Fruit fly (Drosophila melanogaster) whole organism, embryonic: ENCODE results near the gene ihog.

Experiments used
- Ada2b ChIP-seq: fragments of 200-800 bp; sonication (Bioruptor generic); IDR thresholded peaks from 2 replicates; pipeline ENCODE4 v1.3.6; 2022; ENCODE audit warnings: missing biosample characterization, missing genetic modification characterization
- Atf3 ChIP-seq: fragments of 200-800 bp; sonication (Bioruptor generic); optimal IDR thresholded peaks from 3 replicates; lab custom pipeline; 2016; ENCODE audit warnings: missing biosample characterization, missing genetic modification characterization
- Atf6 ChIP-seq: fragments of 200-800 bp; sonication (Bioruptor generic); IDR thresholded peaks from 2 replicates; pipeline ENCODE4 v1.3.6; 2022; ENCODE audit warnings: missing biosample characterization, missing genetic modification characterization
- B-H1 ChIP-seq: fragments of 200-800 bp; sonication (Bioruptor generic); IDR thresholded peaks from 3 replicates; pipeline ENCODE4 v1.3.6; 2022; ENCODE audit warnings: missing biosample characterization, missing genetic modification characterization
- Bdp1 ChIP-seq: fragments of 200-800 bp; sonication (Bioruptor generic); optimal IDR thresholded peaks from 3 replicates; lab custom pipeline; 2016; ENCODE audit warnings: missing biosample characterization, missing genetic modification characterization
- C15 ChIP-seq: fragments of 200-800 bp; sonication (Bioruptor generic); IDR thresholded peaks from 3 replicates; pipeline ENCODE4 v1.3.6; 2022; ENCODE audit warnings: missing biosample characterization, missing genetic modification characterization
- CG10274 ChIP-seq: fragments of 200-800 bp; sonication (Bioruptor generic); optimal IDR thresholded peaks from 3 replicates; lab custom pipeline; 2017; ENCODE audit warnings: missing biosample characterization, mild to moderate bottlenecking, missing genetic modification characterization
- CG10543 ChIP-seq: fragments of 200-800 bp; sonication (Bioruptor generic); optimal IDR thresholded peaks from 3 replicates; lab custom pipeline; 2017; ENCODE audit warnings: missing biosample characterization, mild to moderate bottlenecking, missing genetic modification characterization, moderate library complexity
- CG10565 ChIP-seq: fragments of 200-800 bp; sonication (Bioruptor generic); optimal IDR thresholded peaks from 3 replicates; lab custom pipeline; 2016; ENCODE audit warnings: missing biosample characterization, mild to moderate bottlenecking, missing genetic modification characterization
- CG11093 ChIP-seq: fragments of 200-800 bp; sonication (Bioruptor generic); IDR thresholded peaks from 3 replicates; pipeline ENCODE4 v1.3.6; 2022; ENCODE audit warnings: missing biosample characterization, missing genetic modification characterization
- CG11560 ChIP-seq: fragments of 200-800 bp; sonication (Bioruptor generic); IDR thresholded peaks from 3 replicates; pipeline ENCODE4 v1.3.6; 2022; ENCODE audit warnings: missing biosample characterization, missing genetic modification characterization
- CG14710 ChIP-seq: fragments of 200-800 bp; sonication (Bioruptor generic); optimal IDR thresholded peaks from 3 replicates; lab custom pipeline; 2019; ENCODE audit warnings: missing biosample characterization, mild to moderate bottlenecking, missing genetic modification characterization, moderate library complexity
- CG1602 ChIP-seq: fragments of 200-800 bp; sonication (Bioruptor generic); optimal IDR thresholded peaks from 3 replicates; lab custom pipeline; 2016; ENCODE audit warnings: missing biosample characterization, missing genetic modification characterization
- CG16813 ChIP-seq: fragments of 200-800 bp; sonication (Bioruptor generic); IDR thresholded peaks from 3 replicates; pipeline ENCODE4 v1.3.6; 2022; ENCODE audit warnings: missing biosample characterization, missing genetic modification characterization; ENCODE audit not compliant: partially characterized antibody
- CG2875 ChIP-seq: fragments of 200-800 bp; sonication (Bioruptor generic); optimal IDR thresholded peaks from 2 replicates; lab custom pipeline; 2017; ENCODE audit warnings: missing biosample characterization, mild to moderate bottlenecking, missing genetic modification characterization, missing genetic modification reagents
- CG3065 ChIP-seq: fragments of 200-800 bp; sonication (Bioruptor generic); optimal IDR thresholded peaks from 2 replicates; lab custom pipeline; 2016; ENCODE audit warnings: missing biosample characterization, missing genetic modification characterization
- CG3407 ChIP-seq: fragments of 200-800 bp; sonication (Bioruptor generic); optimal IDR thresholded peaks from 2 replicates; lab custom pipeline; 2018; ENCODE audit warnings: missing biosample characterization, mild to moderate bottlenecking, missing genetic modification characterization
- CG34422 ChIP-seq: fragments of 200-800 bp; sonication (Bioruptor generic); IDR thresholded peaks from 3 replicates; pipeline ENCODE4 v1.3.6; 2022; ENCODE audit warnings: missing biosample characterization, missing genetic modification characterization
- CG3726 ChIP-seq: fragments of 200-800 bp; sonication (Bioruptor generic); IDR thresholded peaks from 3 replicates; pipeline ENCODE4, ENCODE4 v1.3.6; 2022; ENCODE audit warnings: missing biosample characterization, missing genetic modification characterization
- CG43689 ChIP-seq: fragments of 200-800 bp; sonication (Bioruptor generic); IDR thresholded peaks from 2 replicates; pipeline ENCODE4 v1.3.6; 2022; ENCODE audit warnings: missing biosample characterization, missing genetic modification characterization
- CG5245 ChIP-seq: fragments of 200-800 bp; sonication (Bioruptor generic); optimal IDR thresholded peaks from 3 replicates; lab custom pipeline; 2016; ENCODE audit warnings: missing biosample characterization, missing genetic modification characterization
- CG5953 ChIP-seq: fragments of 200-800 bp; sonication (Bioruptor generic); IDR thresholded peaks from 2 replicates; pipeline ENCODE4 v1.3.6; 2022; ENCODE audit warnings: missing biosample characterization, missing genetic modification characterization
- CG8765 ChIP-seq: fragments of 200-800 bp; sonication (Bioruptor generic); IDR thresholded peaks from 2 replicates; pipeline ENCODE4 v1.3.6; 2022; ENCODE audit warnings: missing biosample characterization, missing genetic modification characterization
- D19A ChIP-seq: fragments of 200-800 bp; optimal IDR thresholded peaks from 3 replicates; lab custom pipeline; 2019; ENCODE audit warnings: missing biosample characterization, mild to moderate bottlenecking, missing genetic modification characterization, moderate library complexity
- HLH4C ChIP-seq: fragments of 200-800 bp; sonication (Bioruptor generic); IDR thresholded peaks from 3 replicates; pipeline ENCODE4 v1.3.6; 2022; ENCODE audit warnings: missing biosample characterization, missing genetic modification characterization; ENCODE audit not compliant: partially characterized antibody
- Hand ChIP-seq: fragments of 200-800 bp; sonication (Bioruptor generic); optimal IDR thresholded peaks from 2 replicates; lab custom pipeline; 2017; ENCODE audit warnings: mild to moderate bottlenecking, missing biosample characterization, missing genetic modification reagents, missing genetic modification characterization
- Lim3 ChIP-seq: fragments of 200-800 bp; sonication (Bioruptor generic); IDR thresholded peaks from 2 replicates; pipeline ENCODE4 v1.3.6; 2022; ENCODE audit warnings: missing biosample characterization, missing genetic modification characterization
- Oli ChIP-seq: fragments of 200-800 bp; sonication (Bioruptor generic); optimal IDR thresholded peaks from 2 replicates; lab custom pipeline; 2018; ENCODE audit warnings: missing biosample characterization, mild to moderate bottlenecking, missing genetic modification characterization, moderate library complexity
- Ravus ChIP-seq: fragments of 200-800 bp; sonication (Bioruptor generic); IDR thresholded peaks from 2 replicates; pipeline ENCODE4 v1.3.6; 2022; ENCODE audit warnings: missing biosample characterization, missing genetic modification characterization
- Side ChIP-seq: fragments of 200-800 bp; sonication (Bioruptor generic); optimal IDR thresholded peaks from 2 replicates; lab custom pipeline; 2016; ENCODE audit warnings: missing biosample characterization, missing genetic modification characterization
- Sry-β ChIP-seq: fragments of 200-800 bp; sonication (Bioruptor generic); optimal IDR thresholded peaks from 2 replicates; lab custom pipeline; 2018; ENCODE audit warnings: missing biosample characterization, mild to moderate bottlenecking, missing genetic modification characterization, moderate library complexity
- Tbp ChIP-seq: fragments of >200 bp; optimal IDR thresholded peaks from 2 replicates; lab custom pipeline; 2018; ENCODE audit warnings: missing biosample characterization, missing genetic modification characterization
- Xrp1 ChIP-seq: fragments of 200-800 bp; sonication (Bioruptor generic); IDR thresholded peaks from 2 replicates; pipeline ENCODE4 v1.3.6; 2022; ENCODE audit warnings: missing biosample characterization, missing genetic modification characterization
- bab2 ChIP-seq: fragments of 200-800 bp; sonication (Bioruptor generic); optimal IDR thresholded peaks from 2 replicates; lab custom pipeline; 2016; ENCODE audit warnings: missing biosample characterization, missing genetic modification characterization
- ci ChIP-seq: fragments of 200-800 bp; sonication (Bioruptor generic); IDR thresholded peaks from 3 replicates; pipeline ENCODE4 v1.3.6; 2022; ENCODE audit warnings: missing biosample characterization, missing genetic modification characterization
- croc ChIP-seq: fragments of 200-800 bp; sonication (Bioruptor generic); conservative IDR thresholded peaks from 3 replicates; pipeline ENCODE4 v1.3.6; 2022; ENCODE audit warnings: missing biosample characterization, missing genetic modification characterization
- danr ChIP-seq: fragments of 200-800 bp; sonication (Bioruptor generic); IDR thresholded peaks from 2 replicates; pipeline ENCODE4 v1.3.6; 2022; ENCODE audit warnings: missing biosample characterization, missing genetic modification characterization
- dpn ChIP-seq, 2 experiments: fragments of 200-800 bp; sonication (Bioruptor generic); optimal IDR thresholded peaks; 3 replicates each; lab custom pipeline; 2016; ENCODE audit warnings: missing biosample characterization in 2 of 2, missing genetic modification characterization in 2 of 2
- esg ChIP-seq: fragments of 200-800 bp; sonication (Bioruptor generic); conservative IDR thresholded peaks from 2 replicates; pipeline ENCODE4 v1.3.6; 2022; ENCODE audit warnings: missing biosample characterization, missing genetic modification characterization
- ewg ChIP-seq: fragments of 200-800 bp; sonication (Bioruptor generic); optimal IDR thresholded peaks from 3 replicates; lab custom pipeline; 2017; ENCODE audit warnings: mild to moderate bottlenecking, missing biosample characterization, missing genetic modification reagents, missing genetic modification characterization
- gro ChIP-seq: fragments of 200-800 bp; sonication (Bioruptor generic); optimal IDR thresholded peaks from 2 replicates; lab custom pipeline; 2016; ENCODE audit warnings: missing biosample characterization, missing genetic modification characterization
- h ChIP-seq: fragments of >200 bp; optimal IDR thresholded peaks from 2 replicates; lab custom pipeline; 2017
- ham ChIP-seq: fragments of 200-800 bp; sonication (Bioruptor generic); IDR thresholded peaks from 2 replicates; pipeline ENCODE4 v1.3.6; 2022; ENCODE audit warnings: missing biosample characterization, missing genetic modification characterization
- insv ChIP-seq, 2 experiments: fragments of 200-800 bp; sonication (Bioruptor generic); optimal IDR thresholded peaks; 3 replicates each; lab custom pipeline; 2016 to 2018; ENCODE audit warnings: missing biosample characterization in 2 of 2, missing genetic modification characterization in 2 of 2
- inv ChIP-seq: fragments of 200-800 bp; sonication (Bioruptor generic); IDR thresholded peaks from 2 replicates; pipeline ENCODE4 v1.3.6; 2022; ENCODE audit warnings: missing biosample characterization, missing genetic modification characterization; ENCODE audit not compliant: partially characterized antibody
- pita ChIP-seq: fragments of 200-800 bp; sonication (Bioruptor generic); optimal IDR thresholded peaks from 2 replicates; lab custom pipeline; 2017; ENCODE audit warnings: missing biosample characterization, mild to moderate bottlenecking, missing genetic modification characterization
- row ChIP-seq: fragments of 200-800 bp; sonication (Bioruptor generic); IDR thresholded peaks from 3 replicates; pipeline ENCODE4 v1.3.6; 2022; ENCODE audit warnings: missing biosample characterization, missing genetic modification characterization
- tap ChIP-seq: fragments of 200-800 bp; optimal IDR thresholded peaks from 3 replicates; lab custom pipeline; 2019; ENCODE audit warnings: missing biosample characterization, mild to moderate bottlenecking, missing genetic modification characterization, moderate library complexity
- tna ChIP-seq: fragments of 200-800 bp; sonication (Bioruptor generic); IDR thresholded peaks from 2 replicates; pipeline ENCODE4 v1.3.6; 2022; ENCODE audit warnings: missing biosample characterization, missing genetic modification characterization; ENCODE audit not compliant: partially characterized antibody
- trem ChIP-seq: fragments of 200-800 bp; optimal IDR thresholded peaks from 3 replicates; lab custom pipeline; 2019; ENCODE audit warnings: missing biosample characterization, mild to moderate bottlenecking, missing genetic modification characterization, moderate library complexity
- zfh1 ChIP-seq: fragments of 200-800 bp; sonication (Bioruptor generic); IDR thresholded peaks from 3 replicates; pipeline ENCODE4 v1.3.6; 2022; ENCODE audit warnings: missing biosample characterization, missing genetic modification characterization

Gene ihog

DNA sequence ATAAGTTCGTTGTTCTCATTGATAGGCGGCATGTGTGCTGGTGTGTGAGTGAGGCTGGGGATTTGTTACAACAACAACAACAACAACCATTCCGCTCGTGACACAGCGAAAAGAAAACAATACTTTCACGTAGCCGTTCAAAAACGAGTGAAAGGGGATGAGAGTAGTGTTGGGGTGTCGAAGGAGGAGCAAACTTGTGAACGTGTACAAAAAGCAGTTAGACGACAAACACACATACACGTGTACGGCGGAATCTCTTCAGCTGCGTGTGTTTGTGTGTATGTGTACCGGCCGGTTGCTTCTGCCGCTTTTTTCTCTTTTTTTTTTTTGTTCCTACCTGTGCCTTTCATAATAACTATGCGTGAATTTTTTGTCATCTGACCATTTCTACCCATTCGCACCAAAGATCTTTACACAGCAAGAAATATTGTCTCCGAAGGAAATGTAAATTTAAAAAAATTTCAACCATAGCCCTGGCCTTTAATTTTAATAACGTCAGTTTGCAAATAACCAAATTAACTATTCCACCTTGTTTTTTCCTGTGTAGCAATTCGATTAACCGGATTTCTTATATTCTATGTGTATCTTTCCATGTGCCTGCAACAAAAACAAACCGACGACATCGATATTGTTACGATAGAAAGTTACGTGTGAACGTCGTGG, 26.4 kb downstream of the ihog start (continued):
- TF ChIP-seq Hand (no peak), CG11560 (tag; lab: Robert Waterston, UW) (no peak), pita (GFP tag; lab: Kevin White, UChicago) (no peak), croc (no peak), gro (no peak), CG10543 (no peak), CG8765 (GFP tag; lab: Robert Waterston, UW) (no peak; the same call in 1 of the 2 replicates), CG14710 (tag; lab: Kevin White, UChicago) (peak; percentile 60), CG10565 (GFP tag; lab: Kevin White, UChicago) (no peak), insv (GFP tag; optimal IDR thresholded peaks at IDR 0.05; lab: Kevin White, UChicago) (no peak), danr (0 out of 2 replicates have a peak, but pooled peaks have one; percentile 30), ham (GFP tag; lab: Robert Waterston, UW) (no peak), ewg (GFP tag; lab: Kevin White, UChicago) (peak; percentile 40), zfh1 (GFP tag; lab: Robert Waterston, UW) (peak; percentile 85), HLH4C (no peak), CG43689 (GFP tag; lab: Robert Waterston, UW) (no peak), Atf6 (GFP tag; lab: Robert Waterston, UW) (peak; percentile 74), Ravus (GFP tag; lab: Robert Waterston, UW) (peak; percentile 5), CG1602 (peak; percentile 60), CG3407 (GFP tag; lab: Kevin White, UChicago) (peak; percentile 32), CG16813 (no peak), CG11093 (GFP tag; lab: Robert Waterston, UW) (no peak), Atf3 (GFP tag; lab: Kevin White, UChicago) (no peak), Oli (tag; lab: Kevin White, UChicago) (no peak), h (lab: Kevin White, UChicago) (no peak), inv (GFP tag; lab: Robert Waterston, UW) (no peak), Lim3 (GFP tag; lab: Robert Waterston, UW) (no peak), CG3065 (GFP tag; lab: Kevin White, UChicago) (no peak), Xrp1 (peak; percentile 90), CG34422 (GFP tag; lab: Robert Waterston, UW) (peak; percentile 74), CG10274 (GFP tag; lab: Kevin White, UChicago) (no peak), B-H1 (GFP tag; lab: Robert Waterston, UW) (no peak; the same call in 2 of the 3 replicates), Bdp1 (GFP tag; lab: Kevin White, UChicago) (no peak), trem (tag; lab: Kevin White, UChicago) (peak; percentile 37), tap (no peak), esg (no peak), tna (GFP tag; lab: Robert Waterston, UW) (no peak), C15 (GFP tag; lab: Robert Waterston, UW) (0 out of 3 replicates have a peak, but pooled peaks have one; percentile 55), CG5953 (GFP tag; lab: Robert Waterston, UW) (peak; percentile 76), dpn (GFP tag; optimal IDR thresholded peaks at IDR 0.05; lab: Kevin White, UChicago) (peak; percentile 59 to 75), row (GFP tag; lab: Robert Waterston, UW) (peak; percentile 75; the same call in 2 of the 3 replicates), bab2 (peak; percentile 45), CG2875 (GFP tag; lab: Kevin White, UChicago) (peak; percentile 48), ci (GFP tag; lab: Robert Waterston, UW) (no peak; the same call in 1 of the 3 replicates), D19A (peak; percentile 66), Side (GFP tag; lab: Kevin White, UChicago) (peak; percentile 73), Tbp (no peak), CG3726 (no peak), Ada2b (GFP tag; lab: Robert Waterston, UW) (no peak), CG5245 (GFP tag; lab: Kevin White, UChicago) (peak; percentile 55), Sry-β (GFP tag; lab: Kevin White, UChicago) (no peak)
